Worm (Caenorhabditis elegans): Measurements from ENCODE around the gene spas-1.
A peak's percentile ranks its signal among the peaks of the same experiment; 100 is the strongest.

The spas-1 gene

DNA sequence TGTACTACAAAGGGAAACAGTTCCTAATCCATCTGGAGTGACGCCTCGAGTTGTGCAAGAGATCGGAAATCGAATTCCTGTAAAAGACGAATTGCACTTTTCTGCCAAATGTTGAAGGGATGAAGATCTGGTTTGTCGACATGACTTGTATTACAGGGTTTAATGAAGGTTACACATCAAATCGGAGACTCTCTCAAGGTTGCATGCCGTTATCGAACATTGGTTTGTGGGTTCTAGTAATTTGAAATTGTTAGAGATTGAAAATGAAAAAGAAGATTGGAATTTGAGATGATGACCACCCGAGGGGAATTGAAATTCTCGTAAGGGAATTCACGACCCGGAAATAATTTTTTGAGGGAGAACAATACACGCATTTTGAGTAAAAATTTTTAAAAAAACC lies 9.3 kb upstream of the spas-1 start:
- TF ChIP-seq nhr-20 (tag; optimal IDR thresholded peaks at IDR 0.05) (peak; percentile 57), zag-1 (tag; optimal IDR thresholded peaks at IDR 0.05) (no peak), mdl-1 (tag; optimal IDR thresholded peaks at IDR 0.05) (no peak), aly-2 (tag; optimal IDR thresholded peaks at IDR 0.05) (no peak), blmp-1 (tag; optimal IDR thresholded peaks at IDR 0.05) (peak; percentile 22), alr-1 (tag; optimal IDR thresholded peaks at IDR 0.05; ENCODE audit: borderline replicate concordance) (no peak), fos-1 (tag; optimal IDR thresholded peaks at IDR 0.05) (no peak), nhr-90 (tag; optimal IDR thresholded peaks at IDR 0.05; ENCODE audit: poor library complexity) (peak; percentile 33), fkh-10 (GFP tag; optimal IDR thresholded peaks at IDR 0.05) (no peak), dpl-1 (GFP tag; optimal IDR thresholded peaks at IDR 0.05) (no peak), pax-3 (tag; optimal IDR thresholded peaks at IDR 0.05) (no peak), lin-14 (GFP tag; optimal IDR thresholded peaks at IDR 0.05) (peak; percentile 84), ceh-8 (GFP tag; optimal IDR thresholded peaks at IDR 0.05) (no peak), pqm-1 (tag; optimal IDR thresholded peaks at IDR 0.05) (no peak), lin-15B (tag; optimal IDR thresholded peaks at IDR 0.05) (no peak), rnt-1 (tag; optimal IDR thresholded peaks at IDR 0.05) (peak; percentile 37), ama-1 (optimal IDR thresholded peaks at IDR 0.05) (no peak), ceh-88 (GFP tag; IDR thresholded peaks at IDR 0.05) (no peak), irx-1 (tag; optimal IDR thresholded peaks at IDR 0.05) (peak; percentile 35), nhr-237 (tag; optimal IDR thresholded peaks at IDR 0.05) (no peak), Y116A8C.19 (tag; optimal IDR thresholded peaks at IDR 0.05; ENCODE audit: borderline replicate concordance) (no peak), mef-2 (tag; optimal IDR thresholded peaks at IDR 0.05) (no peak), unc-62 (GFP tag; optimal IDR thresholded peaks at IDR 0.05) (no peak), swsn-7 (tag; optimal IDR thresholded peaks at IDR 0.05) (no peak), vab-15 (tag; optimal IDR thresholded peaks at IDR 0.05) (no peak), snu-23 (GFP tag; optimal IDR thresholded peaks at IDR 0.05) (peak; percentile 43), nhr-76 (tag; optimal IDR thresholded peaks at IDR 0.05) (no peak), lin-35 (GFP tag; optimal IDR thresholded peaks at IDR 0.05) (no peak), nhr-11 (tag; optimal IDR thresholded peaks at IDR 0.05) (no peak), mep-1 (tag; optimal IDR thresholded peaks at IDR 0.05) (peak; percentile 32), nhr-47 (tag; optimal IDR thresholded peaks at IDR 0.05) (peak; percentile 13), lsy-2 (tag; optimal IDR thresholded peaks at IDR 0.05) (peak in 1 of 2 experiments; percentile 19), nhr-85 (tag) (peak; percentile 89), nhr-84 (tag; optimal IDR thresholded peaks at IDR 0.05) (no peak), tbx-2 (tag; optimal IDR thresholded peaks at IDR 0.05) (no peak), ceh-63 (GFP tag; optimal IDR thresholded peaks at IDR 0.05) (no peak), sup-37 (GFP tag; optimal IDR thresholded peaks at IDR 0.05) (no peak), F16B12.6 (tag; optimal IDR thresholded peaks at IDR 0.05) (no peak), C16A3.4 (tag; optimal IDR thresholded peaks at IDR 0.05) (peak; percentile 12), ces-1 (GFP tag; optimal IDR thresholded peaks at IDR 0.05) (no peak), grh-1 (GFP tag; IDR thresholded peaks at IDR 0.05) (peak; percentile 34), nhr-71 (tag; optimal IDR thresholded peaks at IDR 0.05) (peak; percentile 46), nhr-77 (tag; optimal IDR thresholded peaks at IDR 0.05) (no peak), sptf-1 (tag; optimal IDR thresholded peaks at IDR 0.05) (no peak), ceh-82 (tag; optimal IDR thresholded peaks at IDR 0.05) (peak in 1 of 3 experiments; percentile 12), elt-3 (tag; optimal IDR thresholded peaks at IDR 0.05) (peak in 1 of 6 experiments; percentile 35)

Measured in whole organism, L1 larva.